Worm (Caenorhabditis elegans): ENCODE measurements around the gene str-45.

str-45 gene

DNA sequence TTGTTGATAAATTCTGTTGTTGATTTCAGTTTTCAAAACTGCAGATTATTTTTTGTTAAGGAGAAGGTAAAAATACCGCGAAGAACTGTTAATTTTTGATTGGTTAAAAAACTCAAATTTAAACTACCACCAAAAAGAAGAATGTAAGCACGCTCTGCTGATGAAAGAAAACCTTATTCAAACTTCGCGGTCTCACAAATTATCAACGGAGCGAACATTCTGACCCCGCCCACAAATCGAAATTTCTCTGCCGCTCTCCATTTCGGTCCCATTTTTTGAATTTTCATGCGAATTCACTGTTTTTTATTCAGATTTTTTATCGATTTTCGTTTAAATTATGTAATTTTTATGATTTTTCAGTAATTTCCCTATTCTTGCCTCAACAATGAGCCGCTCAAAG is 30.8 kb downstream of the str-45 start, which contains the start of gene cyn-3 (continued):
- TF ChIP-seq efl-1 (GFP tag; optimal IDR thresholded peaks at IDR 0.05) (peak; percentile 90), ztf-18 (tag; optimal IDR thresholded peaks at IDR 0.05) (peak; percentile 14), snpc-1.1 (tag; optimal IDR thresholded peaks at IDR 0.05; ENCODE audit: insufficient read depth) (peak; percentile 46), die-1 (tag; optimal IDR thresholded peaks at IDR 0.05) (no peak), ceh-27 (GFP tag; optimal IDR thresholded peaks at IDR 0.05) (peak; percentile 34), attf-3 (GFP tag; conservative IDR thresholded peaks at IDR 0.05) (0 out of 2 replicates have a peak, but pooled peaks have one; percentile 39), snpc-1.3 (tag; optimal IDR thresholded peaks at IDR 0.05; ENCODE audit: insufficient read depth) (peak; percentile 72), T26A5.8 (tag; optimal IDR thresholded peaks at IDR 0.05) (no peak), pbrm-1 (GFP tag; IDR thresholded peaks at IDR 0.05) (peak; percentile 41; the same call in 1 of the 2 replicates), ztf-26 (tag; optimal IDR thresholded peaks at IDR 0.05) (peak; percentile 50), ztf-3 (GFP tag; optimal IDR thresholded peaks at IDR 0.05) (no peak), mcd-1 (GFP tag; IDR thresholded peaks at IDR 0.05) (peak; percentile 98), nhr-120 (GFP tag; IDR thresholded peaks at IDR 0.05) (no peak), B0035.1 (tag; optimal IDR thresholded peaks at IDR 0.05) (no peak), B0261.1 (tag; optimal IDR thresholded peaks at IDR 0.05) (peak; percentile 13), nhr-90 (tag; optimal IDR thresholded peaks at IDR 0.05) (no peak), ztf-6 (GFP tag; IDR thresholded peaks at IDR 0.05) (no peak; the same call in 1 of the 2 replicates), him-1 (tag; optimal IDR thresholded peaks at IDR 0.05) (no peak), Y53G8AR.9 (GFP tag; conservative IDR thresholded peaks at IDR 0.05) (peak; percentile 59; the same call in 1 of the 2 replicates), cebp-1 (GFP tag; IDR thresholded peaks at IDR 0.05) (no peak), cebp-1 (tag; optimal IDR thresholded peaks at IDR 0.05) (peak; percentile 67), zfh-2 (GFP tag; conservative IDR thresholded peaks at IDR 0.05) (no peak), attf-5 (GFP tag; optimal IDR thresholded peaks at IDR 0.05) (peak; percentile 83), ceh-91 (GFP tag; IDR thresholded peaks at IDR 0.05) (peak; percentile 67), dpl-1 (GFP tag; optimal IDR thresholded peaks at IDR 0.05) (peak; percentile 89), ceh-79 (tag; optimal IDR thresholded peaks at IDR 0.05) (no peak), cebp-2 (GFP tag; IDR thresholded peaks at IDR 0.05) (no peak), lir-1 (GFP tag; conservative IDR thresholded peaks at IDR 0.05) (no peak), K12H6.12 (tag; optimal IDR thresholded peaks at IDR 0.05) (peak; percentile 45), madf-3 (GFP tag; IDR thresholded peaks at IDR 0.05) (no peak), akir-1 (GFP tag; optimal IDR thresholded peaks at IDR 0.05) (no peak), ZK185.1 (tag; optimal IDR thresholded peaks at IDR 0.05; ENCODE audit: poor library complexity, severe bottlenecking) (peak; percentile 74), tlf-1 (GFP tag; optimal IDR thresholded peaks at IDR 0.05) (peak; percentile 46), lin-54 (GFP tag; optimal IDR thresholded peaks at IDR 0.05) (peak; percentile 99), hmg-1.2 (GFP tag; IDR thresholded peaks at IDR 0.05) (peak; percentile 54), rcor-1 (GFP tag; IDR thresholded peaks at IDR 0.05) (peak; percentile 65; the same call in 1 of the 2 replicates), madf-6 (GFP tag; IDR thresholded peaks at IDR 0.05) (peak; percentile 85), ceh-100 (GFP tag; IDR thresholded peaks at IDR 0.05) (peak; percentile 71), nfya-1 (tag; optimal IDR thresholded peaks at IDR 0.05; ENCODE audit: borderline replicate concordance, insufficient read depth) (no peak), F52B5.7 (tag; optimal IDR thresholded peaks at IDR 0.05) (no peak), F49E8.2 (tag; optimal IDR thresholded peaks at IDR 0.05; ENCODE audit: insufficient read depth) (peak; percentile 4), mel-28 (tag; optimal IDR thresholded peaks at IDR 0.05; ENCODE audit: borderline replicate concordance) (no peak), aptf-2 (GFP tag; conservative IDR thresholded peaks at IDR 0.05) (no peak), F22D6.2 (tag; optimal IDR thresholded peaks at IDR 0.05) (no peak), ceh-40 (GFP tag; IDR thresholded peaks at IDR 0.05) (no peak), F37B4.10 (GFP tag; IDR thresholded peaks at IDR 0.05) (no peak), hsf-1 (GFP tag; IDR thresholded peaks at IDR 0.05) (peak; percentile 88), tbp1 (GFP tag; optimal IDR thresholded peaks at IDR 0.05) (peak; percentile 56)

Measured in whole organism, young adult.